Worm (Caenorhabditis elegans): ENCODE measurements around the gene chl-1.

DNA sequence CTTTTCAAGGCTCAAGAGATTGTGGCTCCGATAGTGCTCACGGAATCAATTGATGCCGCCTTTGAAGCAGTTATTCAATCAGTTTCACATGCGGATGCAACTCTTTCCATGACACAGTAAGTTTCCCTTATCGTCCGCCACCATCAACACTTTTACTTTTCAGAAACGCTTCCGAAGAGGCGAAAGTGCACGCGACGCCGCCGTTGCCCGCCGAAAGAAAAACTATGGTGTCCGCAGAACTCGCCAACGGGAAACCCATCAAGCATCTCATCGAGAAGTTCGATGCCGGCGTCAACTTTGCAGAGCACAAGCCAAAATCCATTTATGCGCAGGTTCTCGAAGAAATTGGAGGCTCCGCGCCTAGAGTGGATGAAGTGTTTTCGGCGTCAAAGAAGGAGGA is 51.6 kb downstream of the chl-1 start:
- TF ChIP-seq ZK546.5 (tag; optimal IDR thresholded peaks at IDR 0.05) (no peak), peb-1 (tag; optimal IDR thresholded peaks at IDR 0.05) (no peak), snpc-4 (tag; optimal IDR thresholded peaks at IDR 0.05) (no peak), nhr-6 (tag; optimal IDR thresholded peaks at IDR 0.05) (no peak)
